Worm (Caenorhabditis elegans) whole organism, mixed stage, embryonic: Measurements from ENCODE around the gene Y54G2A.19.
"Not testable (repeated sequence)": the region's sequence is repeated elsewhere in the genome, so short reads cannot be mapped to it uniquely, and the experiment has no call there.

Experiments
- bed-3 ChIP-seq: fragments of 200-800 bp; sonication (Bioruptor generic); optimal IDR thresholded peaks from 3 replicates; lab custom pipeline; 2018; ENCODE audit warnings: mild to moderate bottlenecking, missing genetic modification characterization, moderate library complexity, missing compliant biosample characterization
- ceh-39 ChIP-seq: fragments of 150-350 bp; optimal IDR thresholded peaks from 2 replicates; lab custom pipeline; 2014; ENCODE audit warnings: missing biosample characterization, missing genetic modification characterization
- ceh-43 ChIP-seq: fragments of 200-800 bp; sonication (Bioruptor generic); optimal IDR thresholded peaks from 2 replicates; lab custom pipeline; 2018; ENCODE audit warnings: mild to moderate bottlenecking, missing genetic modification characterization, moderate library complexity, missing compliant biosample characterization
- ceh-83 ChIP-seq: fragments of 200-800 bp; sonication (Bioruptor generic); optimal IDR thresholded peaks from 2 replicates; lab custom pipeline; 2018; ENCODE audit warnings: mild to moderate bottlenecking, missing genetic modification characterization, missing compliant biosample characterization
- ces-1 ChIP-seq: fragments of 150-350 bp; optimal IDR thresholded peaks from 2 replicates; lab custom pipeline; 2014; ENCODE audit warnings: missing biosample characterization, missing genetic modification reagents, missing genetic modification characterization
- drap-1 ChIP-seq: fragments of 200-800 bp; sonication (Bioruptor generic); optimal IDR thresholded peaks from 3 replicates; lab custom pipeline; 2018; ENCODE audit warnings: mild to moderate bottlenecking, missing genetic modification characterization, missing compliant biosample characterization
- elt-1 ChIP-seq: sonication (generic microtip); optimal IDR thresholded peaks from 2 replicates; lab custom pipeline; 2017; ENCODE audit warnings: missing genetic modification characterization, mild to moderate bottlenecking, missing compliant biosample characterization, antibody characterized with exemption, moderate library complexity, borderline replicate concordance; ENCODE audit not compliant: insufficient read depth
- elt-3 ChIP-seq: fragments of 150-350 bp; optimal IDR thresholded peaks from 2 replicates; lab custom pipeline; 2014; ENCODE audit warnings: missing biosample characterization, missing genetic modification characterization
- flh-1 ChIP-seq: fragments of 200-800 bp; sonication (Bioruptor generic); optimal IDR thresholded peaks from 2 replicates; lab custom pipeline; 2018; ENCODE audit warnings: mild to moderate bottlenecking, missing genetic modification characterization, moderate library complexity, missing compliant biosample characterization
- ham-2 ChIP-seq: fragments of 200-800 bp; sonication (Bioruptor generic); optimal IDR thresholded peaks from 2 replicates; lab custom pipeline; 2018; ENCODE audit warnings: mild to moderate bottlenecking, missing genetic modification characterization, missing compliant biosample characterization
- hlh-1 ChIP-seq: fragments of 150-350 bp; optimal IDR thresholded peaks from 2 replicates; lab custom pipeline; 2014; ENCODE audit warnings: missing biosample characterization, missing genetic modification reagents, missing genetic modification characterization
- lin-13 ChIP-seq: fragments of 150-350 bp; optimal IDR thresholded peaks from 2 replicates; lab custom pipeline; 2014; ENCODE audit warnings: missing biosample characterization, missing genetic modification characterization
- lin-32 ChIP-seq: fragments of 200-800 bp; sonication (Bioruptor generic); optimal IDR thresholded peaks from 2 replicates; lab custom pipeline; 2018; ENCODE audit warnings: mild to moderate bottlenecking, missing genetic modification characterization, missing compliant biosample characterization
- lsy-2 ChIP-seq: fragments of 150-350 bp; optimal IDR thresholded peaks from 2 replicates; lab custom pipeline; 2014; ENCODE audit warnings: missing biosample characterization, missing genetic modification characterization
- mab-5 ChIP-seq: fragments of 150-350 bp; optimal IDR thresholded peaks from 2 replicates; lab custom pipeline; 2014; ENCODE audit warnings: missing biosample characterization, missing genetic modification characterization
- mls-2 ChIP-seq: sonication (generic microtip); optimal IDR thresholded peaks from 2 replicates; lab custom pipeline; 2016; ENCODE audit warnings: mild to moderate bottlenecking, missing genetic modification characterization, moderate library complexity, missing compliant biosample characterization
- nhr-2 ChIP-seq: fragments of 150-350 bp; optimal IDR thresholded peaks from 2 replicates; lab custom pipeline; 2014; ENCODE audit warnings: missing biosample characterization, missing genetic modification characterization
- nhr-237 ChIP-seq: fragments of 150-350 bp; optimal IDR thresholded peaks from 2 replicates; lab custom pipeline; 2014; ENCODE audit warnings: missing biosample characterization, missing genetic modification characterization
- nhr-28 ChIP-seq: fragments of 150-350 bp; optimal IDR thresholded peaks from 2 replicates; lab custom pipeline; 2014; ENCODE audit warnings: missing biosample characterization, missing genetic modification characterization
- nhr-76 ChIP-seq: sonication (generic microtip); optimal IDR thresholded peaks from 2 replicates; lab custom pipeline; 2017; ENCODE audit warnings: missing biosample characterization, missing genetic modification characterization
- pha-4 ChIP-seq: fragments of 150-350 bp; optimal IDR thresholded peaks from 2 replicates; lab custom pipeline; 2018; ENCODE audit warnings: missing biosample characterization, missing genetic modification reagents, missing genetic modification characterization
- snpc-4 ChIP-seq: fragments of 150-350 bp; optimal IDR thresholded peaks from 2 replicates; lab custom pipeline; 2014; ENCODE audit warnings: missing biosample characterization, missing genetic modification characterization
- sptf-1 ChIP-seq: sonication (generic microtip); optimal IDR thresholded peaks from 2 replicates; lab custom pipeline; 2017; ENCODE audit warnings: mild to moderate bottlenecking, missing genetic modification characterization, moderate library complexity, missing compliant biosample characterization
- tbx-8 ChIP-seq: fragments of 200-800 bp; sonication (Bioruptor generic); optimal IDR thresholded peaks from 2 replicates; lab custom pipeline; 2018; ENCODE audit warnings: mild to moderate bottlenecking, missing genetic modification characterization, moderate library complexity, missing compliant biosample characterization
- unc-120 ChIP-seq: sonication (generic microtip); optimal IDR thresholded peaks from 2 replicates; lab custom pipeline; 2017; ENCODE audit warnings: missing genetic modification characterization, missing compliant biosample characterization; ENCODE audit not compliant: poor library complexity, severe bottlenecking
- unc-39 ChIP-seq: fragments of 150-350 bp; optimal IDR thresholded peaks from 2 replicates; lab custom pipeline; 2014; ENCODE audit warnings: missing biosample characterization, missing genetic modification characterization
- unc-62 ChIP-seq: fragments of 150-350 bp; optimal IDR thresholded peaks from 2 replicates; lab custom pipeline; 2014; ENCODE audit warnings: missing biosample characterization, missing genetic modification reagents, missing genetic modification characterization
- zip-8 ChIP-seq: fragments of 150-350 bp; optimal IDR thresholded peaks from 2 replicates; lab custom pipeline; 2014; ENCODE audit warnings: missing biosample characterization, missing genetic modification characterization
- ztf-11 ChIP-seq: fragments of 150-350 bp; optimal IDR thresholded peaks from 2 replicates; lab custom pipeline; 2014; ENCODE audit warnings: missing biosample characterization, missing genetic modification characterization

Y54G2A.19 gene

ce11 chrIV:2894630-2895029 lies at the start of gene Y54G2A.19:
Gene Y54G2A.19 (minus strand): TSS chrIV:2894730.
- TF ChIP-seq hlh-1, lin-13, nhr-76 (tag; lab: Kevin White, UChicago): not testable (repeated sequence)

DNA sequence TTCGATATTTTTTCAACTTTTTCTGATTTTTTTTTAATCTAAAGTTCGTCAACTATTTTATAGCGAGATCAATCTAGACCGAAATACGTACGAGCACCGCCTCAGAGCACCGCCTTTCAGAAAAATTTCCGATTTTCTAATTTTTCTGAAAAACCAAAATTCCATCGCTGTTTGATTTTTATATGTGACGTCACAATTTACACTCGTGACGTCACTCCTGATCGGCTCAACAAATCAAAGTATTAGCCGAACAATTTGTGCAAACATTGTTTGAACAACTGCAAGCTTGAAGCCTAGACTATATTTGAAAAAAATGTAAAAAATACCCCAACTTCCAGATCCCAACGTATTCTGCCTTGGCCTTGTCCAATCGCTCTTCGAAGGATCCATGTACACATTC lies 40.7 kb upstream of the Y54G2A.19 start:
- no peak for TF ChIP-seq elt-1 (tag; lab: Kevin White, UChicago)
- no peak for TF ChIP-seq ceh-43 (GFP tag; lab: Kevin White, UChicago)
- peak; percentile 96 for TF ChIP-seq zip-8 (tag; lab: Kevin White, UChicago)
- TF ChIP-seq, all 35 proteins: peak for 1

DNA sequence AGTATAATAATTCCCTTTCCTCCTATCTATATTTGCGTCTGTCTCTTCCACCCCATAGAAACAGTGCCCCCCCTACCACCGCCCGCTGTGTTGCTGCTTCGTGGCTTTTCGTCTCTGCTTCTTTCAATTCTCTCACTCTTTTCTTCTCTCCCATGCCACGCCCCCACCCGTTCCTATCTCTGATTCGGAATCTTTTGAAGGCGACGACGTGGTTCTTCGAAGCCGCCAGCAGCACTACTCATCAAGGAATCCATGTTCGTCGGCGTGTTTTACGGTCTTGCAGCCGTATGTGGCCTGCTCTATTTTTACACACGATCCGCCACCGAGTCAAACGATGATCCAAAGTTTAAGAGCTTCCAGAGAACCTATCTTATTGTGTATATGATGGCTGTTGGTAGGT lies 36.7 kb upstream of the Y54G2A.19 start, which contains the start of gene samt-1:
Gene samt-1 (plus strand): TSS at position 176 of the 400 bp plus-strand sequence.
- no peak for TF ChIP-seq mls-2
- peak; percentile 34 for TF ChIP-seq ham-2 (GFP tag; lab: Kevin White, UChicago)

ce11 chrIV:2928409-2928808 lies 33.9 kb upstream of the Y54G2A.19 start, which contains the start of gene manf-1:
Gene manf-1 (minus strand): TSS chrIV:2928421.
- TF ChIP-seq nhr-2 (tag; lab: Kevin White, UChicago) (no peak), snpc-4 (tag; lab: Kevin White, UChicago) (no peak), lin-32 (GFP tag; lab: Kevin White, UChicago) (no peak), lin-13 (tag; lab: Kevin White, UChicago) (peak; percentile 80), elt-1 (tag; lab: Kevin White, UChicago) (no peak), lsy-2 (tag; lab: Kevin White, UChicago) (peak; percentile 55), unc-62 (GFP tag; lab: Kevin White, UChicago) (no peak), nhr-28 (no peak), pha-4 (peak; percentile 65), bed-3 (GFP tag; lab: Kevin White, UChicago) (no peak), nhr-237 (tag; lab: Kevin White, UChicago) (no peak), ham-2 (GFP tag; lab: Kevin White, UChicago) (peak; percentile 1), ces-1 (no peak)

DNA sequence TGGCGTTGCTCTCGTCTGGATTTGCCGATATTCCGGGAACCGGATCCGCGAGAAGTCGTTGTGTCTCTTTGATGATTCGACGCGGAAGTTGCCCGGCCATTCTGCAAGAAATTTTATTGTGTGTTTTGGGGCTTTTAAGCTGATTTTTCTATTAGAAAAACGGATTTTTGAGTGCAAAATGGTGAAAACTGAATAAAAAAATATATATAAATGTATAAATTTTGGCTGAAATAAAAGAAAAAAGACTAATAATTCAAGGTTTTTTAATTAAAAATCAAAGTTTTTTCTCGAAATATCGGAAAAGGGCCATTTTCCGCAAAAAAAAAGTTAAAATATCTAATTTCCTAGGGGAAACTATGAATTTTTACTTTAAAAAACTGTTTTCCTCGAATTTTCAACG lies 31.1 kb upstream of the Y54G2A.19 start, which contains the start of gene ubc-13:
Gene ubc-13 (minus strand): TSS at position 101 of the 400 bp plus-strand sequence.
- TF ChIP-seq lin-13 (tag; lab: Kevin White, UChicago) (no peak), hlh-1 (tag; lab: Kevin White, UChicago) (no peak), nhr-28 (no peak), ceh-39 (tag; lab: Kevin White, UChicago) (no peak), lsy-2 (tag; lab: Kevin White, UChicago) (no peak), ztf-11 (no peak), unc-62 (GFP tag; lab: Kevin White, UChicago) (no peak), zip-8 (tag; lab: Kevin White, UChicago) (no peak), unc-120 (no peak), bed-3 (GFP tag; lab: Kevin White, UChicago) (no peak), unc-39 (tag; lab: Kevin White, UChicago) (no peak), elt-3 (tag; lab: Kevin White, UChicago) (no peak), mab-5 (tag; lab: Kevin White, UChicago) (no peak), ham-2 (GFP tag; lab: Kevin White, UChicago) (no peak)

DNA sequence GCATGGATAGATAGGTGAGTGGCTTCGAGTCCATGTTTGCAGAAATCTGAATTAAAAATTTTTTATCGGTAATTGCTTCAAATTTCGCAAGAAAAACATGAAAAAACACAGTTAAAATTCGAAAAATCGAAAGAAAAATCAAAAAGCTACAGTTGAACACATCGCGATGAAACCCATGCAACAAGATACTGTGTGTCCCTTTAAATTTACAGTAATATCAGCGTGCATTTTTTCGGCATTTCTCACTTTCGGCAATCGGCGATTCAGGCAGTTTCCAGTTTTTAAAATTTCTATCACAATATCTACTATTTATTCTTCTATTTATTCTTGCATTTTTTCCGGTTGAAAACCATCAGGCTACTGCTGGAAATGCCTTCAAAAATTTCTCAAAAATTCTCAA lies 27.7 kb upstream of the Y54G2A.19 start, which contains the start of gene fbxc-45:
Gene fbxc-45 (minus strand): TSS at position 48 of the 400 bp plus-strand sequence.
- TF ChIP-seq drap-1 (GFP tag; lab: Kevin White, UChicago): no peak
- no peak for TF ChIP-seq nhr-237 (tag; lab: Kevin White, UChicago)
- TF ChIP-seq nhr-2 (tag; lab: Kevin White, UChicago): no peak
- TF ChIP-seq mls-2: no peak
- TF ChIP-seq sptf-1 (tag; lab: Kevin White, UChicago): no peak
- no peak for TF ChIP-seq tbx-8 (GFP tag; lab: Kevin White, UChicago)
- no peak for TF ChIP-seq unc-120
- TF ChIP-seq nhr-28: no peak
- no peak for TF ChIP-seq ceh-83 (GFP tag; lab: Kevin White, UChicago)
- TF ChIP-seq nhr-76 (tag; lab: Kevin White, UChicago): no peak
- TF ChIP-seq lsy-2 (tag; lab: Kevin White, UChicago): no peak
- no peak for TF ChIP-seq flh-1
- TF ChIP-seq ces-1: no peak
- TF ChIP-seq, all 35 proteins: peak for 0
